Worm (Caenorhabditis elegans) whole organism, L3 larva: Measurements from ENCODE around the gene F35F10.5.

Experiments
- R02D3.7 ChIP-seq: fragments of 150-350 bp; optimal IDR thresholded peaks from 2 replicates; lab custom pipeline; 2014; ENCODE audit warnings: missing biosample characterization, missing genetic modification characterization
- ZK546.5 ChIP-seq: sonication (generic microtip); optimal IDR thresholded peaks from 2 replicates; lab custom pipeline; 2017; ENCODE audit warnings: missing biosample characterization, missing genetic modification characterization
- ama-1 ChIP-seq: fragments of 150-350 bp; optimal IDR thresholded peaks from 2 replicates; lab custom pipeline; 2018
- ceh-16 ChIP-seq: sonication (generic microtip); optimal IDR thresholded peaks from 2 replicates; lab custom pipeline; 2017; ENCODE audit warnings: missing biosample characterization, missing genetic modification characterization
- ceh-82 ChIP-seq: fragments of 150-350 bp; optimal IDR thresholded peaks from 2 replicates; lab custom pipeline; 2014; ENCODE audit warnings: missing biosample characterization, missing genetic modification characterization
- ceh-9 ChIP-seq: sonication (generic microtip); optimal IDR thresholded peaks from 2 replicates; lab custom pipeline; 2018; ENCODE audit warnings: missing biosample characterization, missing genetic modification characterization
- daf-12 ChIP-seq: fragments of 150-350 bp; optimal IDR thresholded peaks from 2 replicates; lab custom pipeline; 2014; ENCODE audit warnings: missing biosample characterization, missing genetic modification reagents, missing genetic modification characterization
- egl-27 ChIP-seq: sonication (generic microtip); optimal IDR thresholded peaks from 4 replicates; lab custom pipeline; 2017; ENCODE audit warnings: missing biosample characterization, missing genetic modification reagents, missing genetic modification characterization
- elt-1 ChIP-seq: fragments of 150-350 bp; optimal IDR thresholded peaks from 2 replicates; lab custom pipeline; 2014; ENCODE audit warnings: missing biosample characterization, missing genetic modification characterization
- elt-2 ChIP-seq: sonication (generic microtip); optimal IDR thresholded peaks from 2 replicates; lab custom pipeline; 2016; ENCODE audit warnings: missing genetic modification reagents, mild to moderate bottlenecking, missing genetic modification characterization, missing compliant biosample characterization
- elt-3 ChIP-seq, 3 experiments: fragments of 150-350 bp in 1 of 3; sonication (generic microtip) in 2 of 3; optimal IDR thresholded peaks; 2 replicates in 2 of 3; 4 replicates in 1 of 3; lab custom pipeline; 2014 to 2017; ENCODE audit warnings: missing biosample characterization in 3 of 3, missing genetic modification characterization in 3 of 3
- eor-1 ChIP-seq, 2 experiments: fragments of 150-350 bp; optimal IDR thresholded peaks; 2 replicates each; lab custom pipeline; 2014 to 2018; ENCODE audit warnings: missing biosample characterization in 2 of 2, missing genetic modification characterization in 2 of 2
- fkh-10 ChIP-seq: sonication (generic microtip); optimal IDR thresholded peaks from 2 replicates; lab custom pipeline; 2017; ENCODE audit warnings: missing biosample characterization, missing genetic modification reagents, missing genetic modification characterization
- fkh-2 ChIP-seq: fragments of 150-350 bp; optimal IDR thresholded peaks from 2 replicates; lab custom pipeline; 2014; ENCODE audit warnings: missing biosample characterization, missing genetic modification reagents, missing genetic modification characterization
- fos-1 ChIP-seq: fragments of 150-350 bp; optimal IDR thresholded peaks from 2 replicates; lab custom pipeline; 2014; ENCODE audit warnings: missing biosample characterization, missing genetic modification characterization
- hmg-11 ChIP-seq: sonication (generic microtip); optimal IDR thresholded peaks from 2 replicates; lab custom pipeline; 2016; ENCODE audit warnings: missing genetic modification characterization, missing compliant biosample characterization
- jun-1 ChIP-seq: fragments of 150-350 bp; optimal IDR thresholded peaks from 2 replicates; lab custom pipeline; 2014; ENCODE audit warnings: missing biosample characterization, missing genetic modification reagents, missing genetic modification characterization
- lin-15B ChIP-seq: fragments of 150-350 bp; optimal IDR thresholded peaks from 2 replicates; lab custom pipeline; 2014; ENCODE audit warnings: missing biosample characterization, missing genetic modification characterization
- lin-39 ChIP-seq: fragments of 150-350 bp; optimal IDR thresholded peaks from 2 replicates; lab custom pipeline; 2018; ENCODE audit warnings: missing biosample characterization, missing genetic modification reagents, missing genetic modification characterization
- mdl-1 ChIP-seq: fragments of 150-350 bp; optimal IDR thresholded peaks from 2 replicates; lab custom pipeline; 2014; ENCODE audit warnings: missing biosample characterization, missing genetic modification characterization
- mml-1 ChIP-seq: fragments of 150-350 bp; sonication (generic microtip); optimal IDR thresholded peaks from 3 replicates; lab custom pipeline; 2014; ENCODE audit warnings: missing biosample characterization, missing genetic modification characterization
- nhr-12 ChIP-seq: fragments of 150-350 bp; optimal IDR thresholded peaks from 2 replicates; lab custom pipeline; 2014; ENCODE audit warnings: missing biosample characterization, missing genetic modification characterization
- nhr-23 ChIP-seq: fragments of 150-350 bp; optimal IDR thresholded peaks from 2 replicates; lab custom pipeline; 2014; ENCODE audit warnings: missing biosample characterization, missing genetic modification reagents, missing genetic modification characterization
- nhr-237 ChIP-seq: fragments of 150-350 bp; optimal IDR thresholded peaks from 2 replicates; lab custom pipeline; 2014; ENCODE audit warnings: missing biosample characterization, missing genetic modification characterization
- nhr-25 ChIP-seq: sonication (generic microtip); optimal IDR thresholded peaks from 2 replicates; lab custom pipeline; 2017; ENCODE audit warnings: missing biosample characterization, missing genetic modification characterization
- nhr-28 ChIP-seq: fragments of 150-350 bp; optimal IDR thresholded peaks from 2 replicates; lab custom pipeline; 2014; ENCODE audit warnings: missing biosample characterization, missing genetic modification characterization
- nhr-67 ChIP-seq: fragments of 150-350 bp; optimal IDR thresholded peaks from 2 replicates; lab custom pipeline; 2014; ENCODE audit warnings: missing biosample characterization, missing genetic modification characterization
- nhr-76 ChIP-seq: fragments of 150-350 bp; sonication (generic microtip); optimal IDR thresholded peaks from 5 replicates; lab custom pipeline; 2014; ENCODE audit warnings: missing biosample characterization, missing genetic modification characterization
- nhr-77 ChIP-seq: fragments of 150-350 bp; optimal IDR thresholded peaks from 2 replicates; lab custom pipeline; 2014; ENCODE audit warnings: missing biosample characterization, missing genetic modification characterization
- pha-4 ChIP-seq: fragments of 150-350 bp; optimal IDR thresholded peaks from 2 replicates; lab custom pipeline; 2014; ENCODE audit warnings: missing biosample characterization, missing genetic modification reagents, missing genetic modification characterization
- pqm-1 ChIP-seq: fragments of 150-350 bp; optimal IDR thresholded peaks from 2 replicates; lab custom pipeline; 2017; ENCODE audit warnings: missing biosample characterization, missing genetic modification characterization, inconsistent platforms
- sea-2 ChIP-seq: fragments of 150-350 bp; sonication (generic microtip); optimal IDR thresholded peaks from 4 replicates; lab custom pipeline; 2014; ENCODE audit warnings: missing biosample characterization, missing genetic modification reagents, missing genetic modification characterization
- skn-1 ChIP-seq: fragments of 150-350 bp; optimal IDR thresholded peaks from 2 replicates; lab custom pipeline; 2014; ENCODE audit warnings: missing biosample characterization, missing genetic modification characterization
- tbx-2 ChIP-seq: sonication (generic microtip); optimal IDR thresholded peaks from 2 replicates; lab custom pipeline; 2016; ENCODE audit warnings: mild to moderate bottlenecking, missing genetic modification characterization, missing compliant biosample characterization
- unc-39 ChIP-seq: sonication (generic microtip); optimal IDR thresholded peaks from 4 replicates; lab custom pipeline; 2017; ENCODE audit warnings: missing biosample characterization, missing genetic modification characterization
- ztf-11 ChIP-seq: fragments of 150-350 bp; optimal IDR thresholded peaks from 2 replicates; lab custom pipeline; 2014; ENCODE audit warnings: missing biosample characterization, missing genetic modification characterization
- ztf-4 ChIP-seq: fragments of 150-350 bp; optimal IDR thresholded peaks from 2 replicates; lab custom pipeline; 2014; ENCODE audit warnings: missing biosample characterization, missing genetic modification characterization

The F35F10.5 gene

DNA sequence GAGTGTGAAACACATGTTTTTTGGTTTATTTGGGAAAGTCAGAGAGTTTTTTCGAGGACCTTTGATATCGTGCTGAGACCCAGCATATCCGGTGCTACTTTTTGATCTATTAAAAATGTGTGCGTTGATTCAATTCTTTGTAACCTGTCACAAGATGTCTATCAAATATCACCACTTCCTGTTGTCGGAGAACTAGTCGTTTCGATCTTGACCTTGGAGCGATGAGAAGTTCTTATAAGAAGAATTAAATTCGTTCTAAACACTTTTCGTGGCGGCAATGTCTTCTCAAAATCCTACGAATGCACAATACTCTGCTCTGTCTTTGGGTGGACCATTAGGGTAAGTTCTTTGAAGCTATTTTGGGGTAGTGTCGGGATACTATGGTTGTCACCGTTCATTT, 31.4 kb downstream of the F35F10.5 start, which contains the start of gene F35F10.1:
Gene F35F10.1, plus strand, starts transcription at position 200 of the 400 bp plus-strand sequence.
- no peak for TF ChIP-seq mdl-1 (tag; lab: Kevin White, UChicago)
- no peak for TF ChIP-seq lin-39 (tag; lab: Kevin White, UChicago)

DNA sequence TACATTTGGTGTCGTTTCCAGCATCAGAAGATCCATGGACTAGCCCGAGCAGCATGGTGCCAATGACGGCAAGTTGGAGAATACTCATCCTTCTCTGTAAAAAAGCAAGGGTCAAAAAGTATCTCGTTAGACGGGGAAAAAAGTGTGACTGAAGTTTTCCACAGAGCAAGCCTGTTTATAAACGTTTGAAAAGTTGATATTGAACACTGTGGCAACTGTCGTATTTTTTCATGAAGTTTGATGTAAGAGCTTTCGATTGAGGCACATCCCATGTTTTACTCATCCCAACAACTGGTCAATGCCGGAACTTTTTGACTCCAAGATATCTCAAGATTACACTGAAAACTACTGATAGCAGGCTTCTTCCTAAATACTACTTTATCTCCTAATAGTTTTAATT, 34.2 kb downstream of the F35F10.5 start, which contains the start of gene F35F10.13:
Gene F35F10.13, minus strand, starts transcription at position 101 of the 400 bp plus-strand sequence.
- TF ChIP-seq fos-1 (no peak), elt-2 (tag; lab: Kevin White, UChicago) (no peak), jun-1 (tag; lab: Kevin White, UChicago) (no peak), unc-39 (tag; lab: Kevin White, UChicago) (no peak), mml-1 (tag; lab: Kevin White, UChicago) (no peak), elt-1 (tag; lab: Kevin White, UChicago) (no peak), nhr-23 (no peak), R02D3.7 (tag; lab: Kevin White, UChicago) (no peak), pqm-1 (no peak), nhr-77 (tag; lab: Kevin White, UChicago) (no peak), skn-1 (no peak), elt-3 (tag; optimal IDR thresholded peaks at IDR 0.05; lab: Kevin White, UChicago) (no peak), ama-1 (no peak), sea-2 (GFP tag; lab: Kevin White, UChicago) (no peak), nhr-67 (tag; lab: Kevin White, UChicago) (no peak), nhr-76 (no peak)

DNA sequence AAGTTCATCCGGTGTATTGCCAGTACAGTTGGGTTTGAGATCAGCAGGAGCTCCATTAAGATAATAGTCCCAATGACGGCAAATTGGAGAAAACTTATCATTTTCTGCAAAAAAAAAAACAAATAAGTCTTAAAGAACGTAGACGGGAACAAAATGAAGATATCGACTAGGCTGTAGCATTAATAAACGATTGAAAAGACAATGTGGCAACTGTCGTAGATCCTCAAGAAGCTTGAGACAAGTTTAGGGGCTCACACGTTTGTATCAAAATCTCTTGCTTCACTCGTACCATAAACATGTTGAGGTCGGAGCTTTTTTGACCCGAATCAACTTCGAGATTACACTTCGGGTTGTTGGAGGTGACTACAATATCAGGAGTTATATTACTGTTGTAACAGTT, 35.3 kb downstream of the F35F10.5 start, which contains the start of gene F35F10.14:
Gene F35F10.14, minus strand, starts transcription at position 101 of the 400 bp plus-strand sequence.
- no peak for TF ChIP-seq nhr-12 (tag; lab: Kevin White, UChicago)
- TF ChIP-seq eor-1 (tag; optimal IDR thresholded peaks at IDR 0.05; lab: Kevin White, UChicago): no peak
- TF ChIP-seq elt-2 (tag; lab: Kevin White, UChicago): no peak
- TF ChIP-seq jun-1 (tag; lab: Kevin White, UChicago): no peak
- no peak for TF ChIP-seq lin-15B (tag; lab: Kevin White, UChicago)
- TF ChIP-seq ceh-9 (tag; lab: Kevin White, UChicago): no peak
- TF ChIP-seq fkh-10 (GFP tag; lab: Kevin White, UChicago): no peak
- TF ChIP-seq egl-27: no peak
- no peak for TF ChIP-seq tbx-2
- no peak for TF ChIP-seq ZK546.5 (tag; lab: Kevin White, UChicago)
- TF ChIP-seq nhr-25: no peak
- no peak for TF ChIP-seq elt-3 (tag; optimal IDR thresholded peaks at IDR 0.05; lab: Kevin White, UChicago)
- TF ChIP-seq ztf-4 (tag; lab: Kevin White, UChicago): no peak
- no peak for TF ChIP-seq fkh-2 (tag; lab: Kevin White, UChicago)
- no peak for TF ChIP-seq pqm-1
- TF ChIP-seq nhr-28 (tag; lab: Kevin White, UChicago): no peak

DNA sequence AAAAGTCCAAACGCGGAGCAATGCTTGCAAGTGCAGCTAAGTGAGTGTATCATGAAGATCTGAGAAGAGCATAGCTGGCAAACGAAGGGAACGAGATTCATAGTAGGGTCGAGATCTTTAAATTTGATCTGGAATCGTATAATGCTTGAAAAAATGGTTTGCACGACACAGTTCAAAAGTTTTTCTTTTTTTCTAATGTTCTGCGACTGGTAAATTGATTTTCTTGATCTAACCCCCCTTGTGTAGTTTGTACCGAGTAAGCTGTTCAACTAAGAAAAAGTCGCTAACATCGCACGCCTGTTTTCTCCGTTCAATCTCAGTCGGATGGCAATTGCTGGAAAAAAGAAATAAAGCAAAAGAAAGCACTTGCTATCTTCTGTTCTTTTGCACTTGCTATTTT, 35.7 kb downstream of the F35F10.5 start, which contains the start of gene C17B7.14:
Gene C17B7.14, minus strand, starts transcription at position 101 of the 400 bp plus-strand sequence.
- TF ChIP-seq elt-3 (tag; optimal IDR thresholded peaks at IDR 0.05; lab: Kevin White, UChicago) (no peak), nhr-237 (tag; lab: Kevin White, UChicago) (no peak), nhr-23 (no peak), nhr-12 (tag; lab: Kevin White, UChicago) (no peak), hmg-11 (tag; lab: Kevin White, UChicago) (no peak), nhr-25 (no peak), ceh-82 (tag; lab: Kevin White, UChicago) (no peak), ceh-16 (tag; lab: Kevin White, UChicago) (no peak), ZK546.5 (tag; lab: Kevin White, UChicago) (no peak), daf-12 (tag; lab: Kevin White, UChicago) (no peak), ztf-11 (tag; lab: Kevin White, UChicago) (no peak), pha-4 (tag; lab: Kevin White, UChicago) (no peak), ama-1 (no peak), nhr-67 (tag; lab: Kevin White, UChicago) (no peak), nhr-76 (no peak), egl-27 (no peak)
